Worm (Caenorhabditis elegans) whole organism, young adult: ENCODE data around the gene F44E5.1.
A peak's percentile ranks its signal among the peaks of the same experiment; 100 is the strongest.

Experiments
- B0019.2 ChIP-seq: fragments of 200-800 bp; sonication (Bioruptor generic); conservative IDR thresholded peaks from 2 replicates; pipeline ENCODE4 v1.3.6; 2022; ENCODE audit warnings: missing genetic modification reagents, missing genetic modification characterization, missing compliant biosample characterization
- D2030.7 ChIP-seq: fragments of 200-800 bp; sonication (Bioruptor generic); IDR thresholded peaks from 2 replicates; pipeline ENCODE4 v1.3.6; 2022; ENCODE audit warnings: missing genetic modification reagents, missing genetic modification characterization, missing compliant biosample characterization
- F23B12.7 ChIP-seq: sonication (generic microtip); optimal IDR thresholded peaks from 2 replicates; lab custom pipeline; 2017; ENCODE audit warnings: missing genetic modification characterization, mild to moderate bottlenecking, missing compliant biosample characterization, antibody characterized with exemption, moderate library complexity; ENCODE audit not compliant: insufficient read depth
- K11D2.4 ChIP-seq: fragments of 200-800 bp; sonication (Bioruptor generic); IDR thresholded peaks from 2 replicates; pipeline ENCODE4 v1.3.6; 2022; ENCODE audit warnings: missing genetic modification reagents, missing genetic modification characterization, missing compliant biosample characterization
- T07F8.4 ChIP-seq: sonication (generic microtip); optimal IDR thresholded peaks from 2 replicates; lab custom pipeline; 2016; ENCODE audit warnings: mild to moderate bottlenecking, missing genetic modification characterization, moderate library complexity, missing compliant biosample characterization
- ZK185.1 ChIP-seq: sonication (generic microtip); optimal IDR thresholded peaks from 2 replicates; lab custom pipeline; 2016; ENCODE audit warnings: mild to moderate bottlenecking, missing genetic modification characterization, missing compliant biosample characterization; ENCODE audit not compliant: poor library complexity, severe bottlenecking
- attf-5 ChIP-seq: fragments of 200-800 bp; sonication (Bioruptor generic); optimal IDR thresholded peaks from 2 replicates; lab custom pipeline; 2018; ENCODE audit warnings: mild to moderate bottlenecking, missing genetic modification characterization, missing compliant biosample characterization
- cebp-1 ChIP-seq, 2 experiments: fragments of 200-800 bp in 1 of 2; sonication (Bioruptor generic) in 1 of 2; sonication (generic microtip) in 1 of 2; IDR thresholded peaks in 1 of 2; optimal IDR thresholded peaks in 1 of 2; 2 replicates each; pipeline versions ENCODE4 v1.3.6 to Lab custom; 2017 to 2022; ENCODE audit warnings: missing compliant biosample characterization in 2 of 2, missing genetic modification characterization in 2 of 2, mild to moderate bottlenecking in 1 of 2, missing genetic modification reagents in 1 of 2, moderate library complexity in 1 of 2
- cebp-2 ChIP-seq: fragments of 200-800 bp; sonication (Bioruptor generic); IDR thresholded peaks from 2 replicates; pipeline ENCODE4 v1.3.6; 2022; ENCODE audit warnings: missing genetic modification characterization, missing compliant biosample characterization
- ceh-100 ChIP-seq: fragments of 200-800 bp; sonication (Bioruptor generic); IDR thresholded peaks from 2 replicates; pipeline ENCODE4 v1.3.6; 2022; ENCODE audit warnings: missing genetic modification reagents, missing genetic modification characterization, missing compliant biosample characterization
- ceh-79 ChIP-seq: sonication (generic microtip); optimal IDR thresholded peaks from 2 replicates; lab custom pipeline; 2017; ENCODE audit warnings: mild to moderate bottlenecking, missing genetic modification characterization, missing compliant biosample characterization
- dpff-1 ChIP-seq: sonication (generic microtip); optimal IDR thresholded peaks from 2 replicates; lab custom pipeline; 2017; ENCODE audit warnings: mild to moderate bottlenecking, missing genetic modification characterization, missing compliant biosample characterization
- ets-4 ChIP-seq: fragments of 200-800 bp; sonication (Bioruptor generic); optimal IDR thresholded peaks from 2 replicates; lab custom pipeline; 2018; ENCODE audit warnings: mild to moderate bottlenecking, missing genetic modification characterization, missing compliant biosample characterization
- gei-17 ChIP-seq: fragments of 200-800 bp; sonication (Bioruptor generic); optimal IDR thresholded peaks from 2 replicates; lab custom pipeline; 2018; ENCODE audit warnings: mild to moderate bottlenecking, missing genetic modification characterization, missing compliant biosample characterization
- hlh-26 ChIP-seq: fragments of 200-800 bp; sonication (Bioruptor generic); conservative IDR thresholded peaks from 2 replicates; pipeline ENCODE4 v1.3.6; 2022; ENCODE audit warnings: missing genetic modification reagents, missing genetic modification characterization, missing compliant biosample characterization
- hmg-1.2 ChIP-seq: fragments of 200-800 bp; sonication (Bioruptor generic); IDR thresholded peaks from 2 replicates; pipeline ENCODE4 v1.3.6; 2022; ENCODE audit warnings: missing genetic modification reagents, missing genetic modification characterization, missing compliant biosample characterization
- lag-1 ChIP-seq: fragments of 200-800 bp; sonication (Bioruptor generic); IDR thresholded peaks from 2 replicates; pipeline ENCODE4 v1.3.6; 2022; ENCODE audit warnings: missing genetic modification reagents, missing genetic modification characterization, missing compliant biosample characterization
- lin-35 ChIP-seq, 3 experiments: fragments of 150-350 bp in 2 of 3; sonication (generic microtip) in 1 of 3; optimal IDR thresholded peaks; 2 replicates each; lab custom pipeline; 2014 to 2018; ENCODE audit warnings: missing biosample characterization in 3 of 3, missing genetic modification characterization in 3 of 3, missing genetic modification reagents in 3 of 3
- lin-40 ChIP-seq: sonication (generic microtip); optimal IDR thresholded peaks from 2 replicates; lab custom pipeline; 2016; ENCODE audit warnings: missing genetic modification characterization, mild to moderate bottlenecking, missing compliant biosample characterization, missing genotype, missing genetic modification reagents
- lir-1 ChIP-seq: fragments of 200-800 bp; sonication (Bioruptor generic); conservative IDR thresholded peaks from 2 replicates; pipeline ENCODE4 v1.3.6; 2022; ENCODE audit warnings: missing genetic modification reagents, missing genetic modification characterization, missing compliant biosample characterization
- madf-10 ChIP-seq: sonication (generic microtip); optimal IDR thresholded peaks from 2 replicates; lab custom pipeline; 2016; ENCODE audit warnings: mild to moderate bottlenecking, missing genetic modification characterization, missing compliant biosample characterization
- madf-3 ChIP-seq: fragments of 200-800 bp; sonication (Bioruptor generic); IDR thresholded peaks from 2 replicates; pipeline ENCODE4 v1.3.6; 2022; ENCODE audit warnings: missing genetic modification reagents, missing genetic modification characterization, missing compliant biosample characterization
- mcd-1 ChIP-seq: fragments of 200-800 bp; sonication (Bioruptor generic); IDR thresholded peaks from 2 replicates; pipeline ENCODE4 v1.3.6; 2022; ENCODE audit warnings: missing genetic modification reagents, missing genetic modification characterization, missing compliant biosample characterization
- nfya-1 ChIP-seq: sonication (generic microtip); optimal IDR thresholded peaks from 2 replicates; lab custom pipeline; 2017; ENCODE audit warnings: antibody characterized with exemption, missing compliant biosample characterization, missing genetic modification characterization, borderline replicate concordance; ENCODE audit not compliant: insufficient read depth
- nhr-120 ChIP-seq: fragments of 200-800 bp; sonication (Bioruptor generic); IDR thresholded peaks from 2 replicates; pipeline ENCODE4 v1.3.6; 2022; ENCODE audit warnings: missing genetic modification characterization, missing compliant biosample characterization
- nhr-80 ChIP-seq: sonication (generic microtip); optimal IDR thresholded peaks from 2 replicates; lab custom pipeline; 2016; ENCODE audit warnings: missing genetic modification characterization, missing compliant biosample characterization
- pbrm-1 ChIP-seq: fragments of 200-800 bp; sonication (Bioruptor generic); IDR thresholded peaks from 2 replicates; pipeline ENCODE4 v1.3.6; 2022; ENCODE audit warnings: missing genetic modification reagents, missing genetic modification characterization, missing compliant biosample characterization
- sea-2 ChIP-seq: fragments of 200-800 bp; sonication (Bioruptor generic); IDR thresholded peaks from 2 replicates; pipeline ENCODE4 v1.3.6; 2022; ENCODE audit warnings: missing genetic modification characterization, missing compliant biosample characterization
- snpc-4 ChIP-seq, 5 experiments: fragments of 150-350 bp in 1 of 5; sonication (generic microtip) in 4 of 5; optimal IDR thresholded peaks; 2 replicates each; lab custom pipeline; 2014 to 2018; ENCODE audit warnings: missing genetic modification characterization in 5 of 5, missing biosample characterization in 3 of 5, antibody characterized with exemption in 2 of 5, mild to moderate bottlenecking in 2 of 5, missing compliant biosample characterization in 2 of 5, missing genotype in 2 of 5, moderate library complexity in 2 of 5, missing genetic modification reagents in 1 of 5
- sptf-2 ChIP-seq: fragments of 200-800 bp; sonication (Bioruptor generic); optimal IDR thresholded peaks from 2 replicates; lab custom pipeline; 2018; ENCODE audit warnings: mild to moderate bottlenecking, missing genetic modification characterization, missing compliant biosample characterization
- tbp1 ChIP-seq: fragments of 200-800 bp; sonication (Bioruptor generic); optimal IDR thresholded peaks from 2 replicates; lab custom pipeline; 2018; ENCODE audit warnings: mild to moderate bottlenecking, missing genetic modification characterization, missing compliant biosample characterization
- tbx-9 ChIP-seq: sonication (generic microtip); optimal IDR thresholded peaks from 2 replicates; lab custom pipeline; 2016; ENCODE audit warnings: borderline replicate concordance, missing genetic modification characterization, inconsistent platforms, missing compliant biosample characterization
- tlf-1 ChIP-seq: fragments of 200-800 bp; sonication (Bioruptor generic); optimal IDR thresholded peaks from 2 replicates; lab custom pipeline; 2018; ENCODE audit warnings: mild to moderate bottlenecking, missing genetic modification characterization, missing compliant biosample characterization
- ztf-3 ChIP-seq: fragments of 200-800 bp; sonication (Bioruptor generic); optimal IDR thresholded peaks from 2 replicates; lab custom pipeline; 2018; ENCODE audit warnings: mild to moderate bottlenecking, missing genetic modification characterization, missing compliant biosample characterization

Gene F44E5.1

DNA sequence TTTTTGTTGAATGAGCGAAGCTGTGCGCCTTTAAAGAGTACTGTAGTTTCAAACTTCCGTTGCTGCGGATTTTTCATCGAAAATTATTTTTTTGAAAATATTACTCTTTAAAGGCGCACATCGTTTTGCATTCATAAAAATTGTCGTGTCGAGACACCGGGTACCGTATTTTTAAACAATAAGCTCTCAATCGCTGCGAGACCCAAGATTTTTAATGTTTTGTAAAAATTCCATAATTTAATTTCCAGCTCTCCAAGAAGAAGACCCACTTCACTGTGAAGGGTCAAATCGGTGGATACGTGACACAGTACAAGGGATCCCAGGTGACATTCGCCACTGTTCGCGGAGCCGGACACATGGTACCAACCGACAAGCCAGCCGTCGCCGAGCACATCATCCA is 32.0 kb downstream of the F44E5.1 start (continued):
- no peak for TF ChIP-seq K11D2.4
- TF ChIP-seq dpff-1 (tag; lab: Kevin White, UChicago), result no peak
- no peak for TF ChIP-seq D2030.7 (GFP tag; lab: Robert Waterston, UW)
- peak; percentile 56; the same call in 1 of the 2 replicates for TF ChIP-seq cebp-2 (GFP tag; lab: Robert Waterston, UW)
- TF ChIP-seq ceh-79, result peak; percentile 33
- no peak for TF ChIP-seq F23B12.7 (tag; lab: Kevin White, UChicago)
- TF ChIP-seq sea-2 (GFP tag; lab: Robert Waterston, UW), result no peak
- TF ChIP-seq T07F8.4 (tag; lab: Kevin White, UChicago), result no peak
- no peak for TF ChIP-seq madf-3 (GFP tag; lab: Robert Waterston, UW)
- no peak for TF ChIP-seq pbrm-1 (GFP tag; lab: Robert Waterston, UW)
- TF ChIP-seq tbx-9 (tag; lab: Kevin White, UChicago), result no peak
- no peak for TF ChIP-seq ZK185.1 (tag; lab: Kevin White, UChicago)
- TF ChIP-seq mcd-1, result 0 out of 2 replicates have a peak, but pooled peaks have one; percentile 7
- TF ChIP-seq lir-1, result no peak

DNA sequence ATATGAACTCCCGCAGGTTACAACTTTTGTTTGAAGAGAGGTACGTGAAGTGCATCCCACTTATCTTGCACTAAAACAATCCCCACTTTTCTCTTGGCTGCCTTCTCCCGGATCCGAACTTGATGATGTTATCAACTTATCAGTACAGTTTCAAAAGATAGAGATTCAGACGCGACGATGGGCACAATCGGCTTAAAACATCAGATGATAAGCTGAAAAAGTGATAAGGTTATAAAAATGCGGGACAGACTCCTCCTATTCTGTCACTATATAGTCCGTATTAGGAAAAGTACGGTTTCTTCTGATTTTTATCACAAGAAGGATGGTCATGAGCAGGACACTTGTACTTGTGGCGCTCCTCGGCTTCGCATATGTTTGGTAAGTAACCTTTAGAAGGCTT is 35.2 kb downstream of the F44E5.1 start, which contains the start of gene ctsa-1.2:
Gene ctsa-1.2, plus strand, starts transcription at position 160 of the 400 bp plus-strand sequence.
- no peak for TF ChIP-seq hlh-26 (GFP tag; lab: Robert Waterston, UW)
- peak; percentile 1 for TF ChIP-seq ets-4 (GFP tag; lab: Kevin White, UChicago)
- TF ChIP-seq nhr-80, result peak; percentile 68

DNA sequence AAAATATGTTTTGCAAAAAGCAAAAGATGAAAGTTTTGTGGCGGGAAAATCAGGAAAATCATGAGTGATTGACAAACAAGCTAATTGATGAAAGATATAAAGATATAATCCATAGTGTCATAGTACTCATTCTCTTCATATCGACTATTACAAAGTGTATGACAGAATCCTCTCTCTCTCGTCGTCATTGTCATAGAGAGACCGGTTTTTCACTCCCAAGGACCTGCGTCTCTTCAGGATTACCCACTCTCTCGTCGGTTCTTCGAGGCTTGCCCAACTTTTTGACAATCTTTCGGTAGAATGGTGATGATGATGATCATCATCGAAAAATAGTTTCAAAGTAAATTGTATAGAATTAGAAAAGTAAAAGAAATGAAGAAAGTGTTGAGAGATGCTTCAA is 37.0 kb downstream of the F44E5.1 start:
- TF ChIP-seq lin-35 (GFP tag; optimal IDR thresholded peaks at IDR 0.05; lab: Kevin White, UChicago) (no peak), lag-1 (no peak), hmg-1.2 (peak; percentile 82), nfya-1 (tag; lab: Kevin White, UChicago) (no peak), lin-40 (tag; lab: Kevin White, UChicago) (peak; percentile 15)
- TF ChIP-seq, all 124 proteins: peak for 2

DNA sequence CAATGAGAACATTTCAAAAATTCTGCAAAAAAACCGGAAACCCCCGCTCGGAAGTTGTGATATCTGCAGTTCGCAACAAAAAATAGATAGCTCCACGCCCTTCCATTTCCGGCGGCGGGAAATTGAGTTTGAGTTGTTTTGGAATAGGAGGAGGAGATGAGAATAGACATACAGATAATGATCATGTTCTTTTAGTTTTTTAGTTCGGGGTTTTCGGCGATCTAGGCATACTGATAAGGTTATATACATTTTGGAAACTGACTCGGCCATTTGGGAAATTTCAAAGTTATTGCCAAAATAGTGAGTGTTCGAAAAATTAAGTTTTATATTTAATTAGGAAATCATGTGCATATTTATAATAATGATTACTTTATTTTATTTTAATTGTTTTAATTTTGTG is 40.5 kb downstream of the F44E5.1 start:
- TF ChIP-seq tbp1 (GFP tag; lab: Kevin White, UChicago) (no peak), B0019.2 (GFP tag; lab: Robert Waterston, UW) (no peak), gei-17 (GFP tag; lab: Kevin White, UChicago) (no peak), attf-5 (GFP tag; lab: Kevin White, UChicago) (no peak), sptf-2 (no peak), tlf-1 (GFP tag; lab: Kevin White, UChicago) (no peak), nhr-120 (no peak), ztf-3 (GFP tag; lab: Kevin White, UChicago) (no peak), cebp-1 (GFP tag; IDR thresholded peaks at IDR 0.05; lab: Robert Waterston, UW) (no peak), cebp-1 (tag; optimal IDR thresholded peaks at IDR 0.05; lab: Kevin White, UChicago) (no peak), ceh-100 (GFP tag; lab: Robert Waterston, UW) (no peak)

DNA sequence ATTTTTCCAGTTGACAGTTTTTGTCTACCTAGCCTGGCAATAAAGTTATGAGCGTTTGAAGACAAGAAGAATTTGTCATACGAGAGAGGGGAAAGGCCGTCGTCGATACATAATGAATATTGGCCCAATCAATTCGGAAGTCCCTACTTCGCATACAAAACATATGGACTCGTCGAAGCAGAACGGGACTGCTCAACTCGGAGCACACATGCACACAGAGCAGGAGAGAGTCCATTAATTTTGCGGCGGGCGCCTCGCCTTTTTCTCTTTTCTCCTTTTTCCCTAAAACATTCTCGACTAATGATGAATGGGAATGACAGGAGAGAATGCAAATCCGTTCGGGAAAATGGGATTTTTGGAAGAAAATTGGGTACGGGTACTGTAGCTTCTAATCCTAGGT is 41.8 kb downstream of the F44E5.1 start, which contains the start of gene F13D12.8:
Gene F13D12.8, minus strand, starts transcription at position 82 of the 400 bp plus-strand sequence.
- no peak for TF ChIP-seq snpc-4 (GFP tag; optimal IDR thresholded peaks at IDR 0.05; lab: Kevin White, UChicago)
- TF ChIP-seq snpc-4 (tag; optimal IDR thresholded peaks at IDR 0.05; lab: Kevin White, UChicago), result peak in 1 of 4 experiments; percentile 14
- no peak for TF ChIP-seq madf-10
